Fruit fly (Drosophila melanogaster) whole organism, embryonic: ENCODE data around the gene Ada1-1.
A peak's percentile ranks its signal among the peaks of the same experiment; 100 is the strongest.

Experiments used
- Abd-B ChIP-seq: fragments of 200-800 bp; sonication (Bioruptor generic); optimal IDR thresholded peaks from 2 replicates; lab custom pipeline; 2018; ENCODE audit warnings: missing biosample characterization, mild to moderate bottlenecking, missing genetic modification characterization, moderate library complexity
- B-H2 ChIP-seq: fragments of 200-800 bp; sonication (Bioruptor generic); optimal IDR thresholded peaks from 2 replicates; lab custom pipeline; 2018; ENCODE audit warnings: missing biosample characterization, mild to moderate bottlenecking, missing genetic modification characterization
- Blimp-1 ChIP-seq: fragments of 200-800 bp; sonication (Bioruptor generic); optimal IDR thresholded peaks from 3 replicates; lab custom pipeline; 2018; ENCODE audit warnings: missing biosample characterization, missing genetic modification characterization, mild to moderate bottlenecking, moderate library complexity, missing genetic modification reagents
- C15 ChIP-seq: fragments of 200-800 bp; sonication (Bioruptor generic); IDR thresholded peaks from 3 replicates; pipeline ENCODE4 v1.3.6; 2022; ENCODE audit warnings: missing biosample characterization, missing genetic modification characterization
- CG10321 ChIP-seq: fragments of 200-800 bp; sonication (Bioruptor generic); IDR thresholded peaks from 2 replicates; pipeline ENCODE4 v1.3.6; 2022; ENCODE audit warnings: missing biosample characterization, missing genetic modification characterization
- CG10959 ChIP-seq: fragments of 200-800 bp; sonication (Bioruptor generic); IDR thresholded peaks from 2 replicates; pipeline ENCODE4 v1.3.6; 2022; ENCODE audit warnings: missing biosample characterization, missing genetic modification characterization
- CG12155 ChIP-seq: fragments of 200-800 bp; sonication (Bioruptor generic); optimal IDR thresholded peaks from 3 replicates; lab custom pipeline; 2016; ENCODE audit warnings: missing biosample characterization, missing genetic modification characterization
- CG12659 ChIP-seq: fragments of 200-800 bp; sonication (Bioruptor generic); optimal IDR thresholded peaks from 3 replicates; lab custom pipeline; 2017; ENCODE audit warnings: mild to moderate bottlenecking, missing biosample characterization, missing genetic modification reagents, missing genetic modification characterization
- CG13894 ChIP-seq: fragments of 200-800 bp; sonication (Bioruptor generic); optimal IDR thresholded peaks from 3 replicates; lab custom pipeline; 2018; ENCODE audit warnings: missing biosample characterization, mild to moderate bottlenecking, missing genetic modification characterization, moderate library complexity
- CG14014 ChIP-seq: fragments of 200-800 bp; sonication (Bioruptor generic); IDR thresholded peaks from 2 replicates; pipeline ENCODE4 v1.3.6; 2022; ENCODE audit warnings: missing biosample characterization, missing genetic modification characterization
- CG14710 ChIP-seq: fragments of 200-800 bp; sonication (Bioruptor generic); optimal IDR thresholded peaks from 3 replicates; lab custom pipeline; 2019; ENCODE audit warnings: missing biosample characterization, mild to moderate bottlenecking, missing genetic modification characterization, moderate library complexity
- CG1603 ChIP-seq: fragments of 200-800 bp; sonication (Bioruptor generic); optimal IDR thresholded peaks from 2 replicates; lab custom pipeline; 2019; ENCODE audit warnings: missing biosample characterization, mild to moderate bottlenecking, missing genetic modification characterization, moderate library complexity
- CG1647 ChIP-seq: fragments of 200-800 bp; sonication (Bioruptor generic); optimal IDR thresholded peaks from 3 replicates; lab custom pipeline; 2016; ENCODE audit warnings: missing biosample characterization, missing genetic modification characterization
- CG17328 ChIP-seq: fragments of 200-800 bp; sonication (Bioruptor generic); IDR thresholded peaks from 2 replicates; pipeline ENCODE4 v1.3.6; 2022; ENCODE audit warnings: missing biosample characterization, missing genetic modification characterization
- CG17385 ChIP-seq: fragments of 200-800 bp; sonication (Bioruptor generic); optimal IDR thresholded peaks from 3 replicates; lab custom pipeline; 2018; ENCODE audit warnings: missing biosample characterization, mild to moderate bottlenecking, missing genetic modification characterization
- CG2116 ChIP-seq: fragments of 200-800 bp; sonication (Bioruptor generic); optimal IDR thresholded peaks from 3 replicates; lab custom pipeline; 2018; ENCODE audit warnings: missing biosample characterization, mild to moderate bottlenecking, missing genetic modification characterization
- CG30403 ChIP-seq: fragments of 200-800 bp; sonication (Bioruptor generic); optimal IDR thresholded peaks from 3 replicates; lab custom pipeline; 2016; ENCODE audit warnings: missing biosample characterization, missing genetic modification characterization
- CG32767 ChIP-seq: fragments of 200-800 bp; sonication (Bioruptor generic); IDR thresholded peaks from 2 replicates; pipeline ENCODE4 v1.3.6; 2022; ENCODE audit warnings: missing biosample characterization, missing genetic modification characterization
- CG3995 ChIP-seq: fragments of 200-800 bp; sonication (Bioruptor generic); optimal IDR thresholded peaks from 3 replicates; lab custom pipeline; 2016; ENCODE audit warnings: missing biosample characterization, missing genetic modification characterization
- CG5180 ChIP-seq: fragments of 200-800 bp; sonication (Bioruptor generic); optimal IDR thresholded peaks from 3 replicates; lab custom pipeline; 2017; ENCODE audit warnings: missing biosample characterization, missing genetic modification characterization, mild to moderate bottlenecking, moderate library complexity, missing genetic modification reagents
- CG5245 ChIP-seq: fragments of 200-800 bp; sonication (Bioruptor generic); optimal IDR thresholded peaks from 3 replicates; lab custom pipeline; 2016; ENCODE audit warnings: missing biosample characterization, missing genetic modification characterization
- CG6791 ChIP-seq: fragments of 200-800 bp; sonication (Bioruptor generic); IDR thresholded peaks from 3 replicates; pipeline ENCODE4 v1.3.6; 2022; ENCODE audit warnings: missing biosample characterization, missing genetic modification characterization; ENCODE audit not compliant: partially characterized antibody
- CG7963 ChIP-seq: fragments of 200-800 bp; sonication (Bioruptor generic); IDR thresholded peaks from 3 replicates; pipeline ENCODE4 v1.3.6; 2022; ENCODE audit warnings: missing biosample characterization, missing genetic modification characterization; ENCODE audit not compliant: partially characterized antibody
- CG8281 ChIP-seq: fragments of 200-800 bp; sonication (Bioruptor generic); optimal IDR thresholded peaks from 2 replicates; lab custom pipeline; 2018; ENCODE audit warnings: missing biosample characterization, mild to moderate bottlenecking, missing genetic modification characterization, moderate library complexity
- CG8290 ChIP-seq, 3 experiments: fragments of 200-800 bp; sonication (Bioruptor generic); optimal IDR thresholded peaks; 2 replicates each; lab custom pipeline; 2016 to 2019; ENCODE audit warnings: missing biosample characterization in 3 of 3, missing genetic modification characterization in 3 of 3, mild to moderate bottlenecking in 2 of 3, moderate library complexity in 1 of 3
- CG9215 ChIP-seq: fragments of 200-800 bp; sonication (Bioruptor generic); IDR thresholded peaks from 2 replicates; pipeline ENCODE4 v1.3.6; 2022; ENCODE audit warnings: missing biosample characterization, missing genetic modification characterization
- CG9727 ChIP-seq: fragments of 200-800 bp; sonication (Bioruptor generic); optimal IDR thresholded peaks from 3 replicates; lab custom pipeline; 2017; ENCODE audit warnings: missing biosample characterization, mild to moderate bottlenecking, missing genetic modification characterization
- CG9797 ChIP-seq: fragments of 200-800 bp; sonication (Bioruptor generic); optimal IDR thresholded peaks from 3 replicates; lab custom pipeline; 2018; ENCODE audit warnings: missing biosample characterization, mild to moderate bottlenecking, missing genetic modification characterization
- Max ChIP-seq: fragments of 200-800 bp; sonication (Bioruptor generic); optimal IDR thresholded peaks from 2 replicates; lab custom pipeline; 2016; ENCODE audit warnings: missing biosample characterization, mild to moderate bottlenecking, missing genetic modification characterization
- Nf-YA ChIP-seq: fragments of 200-800 bp; sonication (Bioruptor generic); IDR thresholded peaks from 2 replicates; pipeline ENCODE4 v1.3.6; 2022; ENCODE audit warnings: missing biosample characterization, missing genetic modification characterization
- Opbp ChIP-seq: fragments of 200-800 bp; sonication (Bioruptor generic); IDR thresholded peaks from 3 replicates; pipeline ENCODE4 v1.3.6; 2022; ENCODE audit warnings: missing biosample characterization, missing genetic modification characterization; ENCODE audit not compliant: partially characterized antibody
- Rx ChIP-seq: fragments of 200-800 bp; sonication (Bioruptor generic); IDR thresholded peaks from 2 replicates; pipeline ENCODE4 v1.3.6; 2022; ENCODE audit warnings: missing biosample characterization, missing genetic modification characterization
- YL-1 ChIP-seq: fragments of 200-800 bp; sonication (Bioruptor generic); optimal IDR thresholded peaks from 3 replicates; lab custom pipeline; 2017; ENCODE audit warnings: missing biosample characterization, mild to moderate bottlenecking, missing genetic modification characterization
- ash1 ChIP-seq: fragments of 200-800 bp; sonication (Bioruptor generic); optimal IDR thresholded peaks from 2 replicates; lab custom pipeline; 2018; ENCODE audit warnings: missing biosample characterization, mild to moderate bottlenecking, missing genetic modification characterization
- bbx ChIP-seq: fragments of 200-800 bp; sonication (Bioruptor generic); IDR thresholded peaks from 2 replicates; pipeline ENCODE4 v1.3.6; 2022; ENCODE audit warnings: missing biosample characterization, missing genetic modification characterization; ENCODE audit not compliant: partially characterized antibody
- crp ChIP-seq, 2 experiments: fragments of 200-800 bp; sonication (Bioruptor generic); optimal IDR thresholded peaks; 2 replicates in 1 of 2; 3 replicates in 1 of 2; lab custom pipeline; 2017; ENCODE audit warnings: missing biosample characterization in 2 of 2, missing genetic modification characterization in 2 of 2, mild to moderate bottlenecking in 1 of 2, moderate library complexity in 1 of 2
- gfzf ChIP-seq: fragments of 200-800 bp; sonication (Bioruptor generic); optimal IDR thresholded peaks from 2 replicates; lab custom pipeline; 2016; ENCODE audit warnings: missing biosample characterization, mild to moderate bottlenecking, missing genetic modification characterization, moderate library complexity
- grau ChIP-seq: fragments of 200-800 bp; optimal IDR thresholded peaks from 3 replicates; lab custom pipeline; 2019; ENCODE audit warnings: missing biosample characterization, mild to moderate bottlenecking, missing genetic modification characterization, moderate library complexity
- kay ChIP-seq: fragments of 200-800 bp; sonication (Bioruptor generic); optimal IDR thresholded peaks from 2 replicates; lab custom pipeline; 2016; ENCODE audit warnings: missing biosample characterization, missing genetic modification characterization
- onecut ChIP-seq: fragments of 200-800 bp; sonication (Bioruptor generic); IDR thresholded peaks from 2 replicates; pipeline ENCODE4 v1.3.6; 2022; ENCODE audit warnings: missing biosample characterization, missing genetic modification characterization
- ro ChIP-seq: fragments of 200-800 bp; sonication (Bioruptor generic); IDR thresholded peaks from 2 replicates; pipeline ENCODE4 v1.3.6; 2022; ENCODE audit warnings: missing biosample characterization, missing genetic modification characterization
- sima ChIP-seq: fragments of 200-800 bp; sonication (Bioruptor generic); optimal IDR thresholded peaks from 2 replicates; lab custom pipeline; 2016; ENCODE audit warnings: missing biosample characterization, missing genetic modification characterization
- slbo ChIP-seq: fragments of 200-800 bp; sonication (Bioruptor generic); IDR thresholded peaks from 2 replicates; pipeline ENCODE4 v1.3.6; 2022; ENCODE audit warnings: missing biosample characterization, missing genetic modification characterization
- sqz ChIP-seq: fragments of 200-800 bp; sonication (Bioruptor generic); optimal IDR thresholded peaks from 3 replicates; lab custom pipeline; 2018; ENCODE audit warnings: missing biosample characterization, mild to moderate bottlenecking, missing genetic modification characterization
- tgo ChIP-seq: fragments of 200-800 bp; sonication (Bioruptor generic); IDR thresholded peaks from 3 replicates; pipeline ENCODE4 v1.3.6; 2022; ENCODE audit warnings: missing biosample characterization, missing genetic modification characterization
- tup ChIP-seq: fragments of 200-800 bp; sonication (Bioruptor generic); optimal IDR thresholded peaks from 2 replicates; lab custom pipeline; 2016; ENCODE audit warnings: missing biosample characterization, mild to moderate bottlenecking, missing genetic modification characterization, moderate library complexity
- vfl ChIP-seq: fragments of 200-800 bp; sonication (Bioruptor generic); optimal IDR thresholded peaks from 2 replicates; lab custom pipeline; 2016; ENCODE audit warnings: missing biosample characterization, missing genetic modification characterization
- yki ChIP-seq: fragments of >200 bp; optimal IDR thresholded peaks from 3 replicates; lab custom pipeline; 2018

Gene Ada1-1

DNA sequence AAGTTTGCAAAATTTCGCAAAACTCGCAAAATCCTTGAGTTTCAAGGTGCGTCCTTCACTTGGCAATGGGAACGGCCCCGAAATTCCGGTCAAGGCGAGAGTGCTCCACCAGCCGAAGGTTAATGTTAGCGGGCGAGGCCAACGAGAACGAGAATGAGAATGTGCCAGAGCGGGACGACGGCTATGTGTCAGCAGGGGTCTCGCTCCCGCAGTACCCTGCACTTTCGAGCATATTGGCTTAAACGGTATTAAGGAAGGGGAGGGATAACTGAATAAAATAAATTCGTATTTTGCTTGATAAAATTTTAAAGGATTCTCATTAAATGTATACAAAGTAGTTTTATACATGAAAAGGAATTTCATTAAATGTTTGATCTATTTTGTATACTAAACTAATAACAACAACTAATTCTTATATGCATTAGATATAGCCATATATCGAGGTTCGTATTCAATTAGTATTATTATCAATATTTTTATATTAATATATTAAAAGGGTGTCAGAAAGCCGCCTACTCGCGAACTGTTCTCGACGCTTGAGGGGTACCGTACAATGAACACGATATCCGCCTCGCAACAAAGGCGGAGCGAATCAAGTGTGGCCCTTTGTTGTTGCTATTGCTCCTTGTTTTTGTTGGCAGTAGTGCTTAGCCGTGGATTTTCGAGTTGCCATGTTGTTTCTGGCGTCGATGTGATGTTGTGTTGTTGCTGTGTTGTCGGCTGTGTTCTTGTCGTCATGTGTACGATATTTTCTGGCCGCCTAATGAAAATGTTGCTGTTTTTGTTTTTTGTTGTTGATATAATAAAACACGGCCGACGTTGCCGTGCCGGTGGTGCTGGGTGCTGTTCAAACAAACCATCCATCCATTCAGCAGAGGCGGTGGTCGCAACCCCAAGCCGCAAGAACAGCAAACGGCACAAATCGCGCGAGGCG, 10.1 kb downstream of the Ada1-1 start (continued):
- TF ChIP-seq CG9797 (GFP tag; lab: Kevin White, UChicago): peak; percentile 20
- TF ChIP-seq CG5245 (GFP tag; lab: Kevin White, UChicago): peak; percentile 81
- no peak for TF ChIP-seq CG10321 (GFP tag; lab: Robert Waterston, UW)
- TF ChIP-seq tup (GFP tag; lab: Kevin White, UChicago): peak; percentile 70
- peak; percentile 94 for TF ChIP-seq CG8290 (GFP tag; optimal IDR thresholded peaks at IDR 0.05; lab: Kevin White, UChicago)
- TF ChIP-seq CG8290 (tag; optimal IDR thresholded peaks at IDR 0.05; lab: Kevin White, UChicago): peak in 1 of 2 experiments; percentile 64
- TF ChIP-seq gfzf: no peak
- TF ChIP-seq B-H2: peak; percentile 72
- TF ChIP-seq CG9215 (GFP tag; lab: Robert Waterston, UW): no peak
- peak; percentile 82 for TF ChIP-seq CG8281 (tag; lab: Kevin White, UChicago)
- peak; percentile 72 for TF ChIP-seq CG2116 (GFP tag; lab: Kevin White, UChicago)
- peak; percentile 94 for TF ChIP-seq Abd-B (GFP tag; lab: Kevin White, UChicago)
- TF ChIP-seq CG1647 (GFP tag; lab: Kevin White, UChicago): peak; percentile 28
- peak; percentile 68 for TF ChIP-seq CG5180 (GFP tag; lab: Kevin White, UChicago)
- TF ChIP-seq bbx (GFP tag; lab: Robert Waterston, UW): no peak
- TF ChIP-seq CG30403 (GFP tag; lab: Kevin White, UChicago): peak; percentile 95
- peak; percentile 97 for TF ChIP-seq CG14710 (tag; lab: Kevin White, UChicago)
- TF ChIP-seq tgo (GFP tag; lab: Robert Waterston, UW): no peak
- TF ChIP-seq Opbp (GFP tag; lab: Robert Waterston, UW): no peak
- peak; percentile 91 for TF ChIP-seq YL-1 (GFP tag; lab: Kevin White, UChicago)
- no peak for TF ChIP-seq yki (lab: Kevin White, UChicago)
- peak; percentile 90 for TF ChIP-seq kay (GFP tag; lab: Kevin White, UChicago)
- TF ChIP-seq C15 (GFP tag; lab: Robert Waterston, UW): no peak
- no peak for TF ChIP-seq CG17328 (GFP tag; lab: Robert Waterston, UW)
- TF ChIP-seq Nf-YA: no peak
- TF ChIP-seq slbo (GFP tag; lab: Robert Waterston, UW): no peak
- peak; percentile 90 for TF ChIP-seq CG12155
- no peak for TF ChIP-seq sima
- no peak for TF ChIP-seq CG6791 (GFP tag; lab: Robert Waterston, UW)
- TF ChIP-seq Blimp-1: peak; percentile 91
- no peak for TF ChIP-seq CG32767 (GFP tag; lab: Robert Waterston, UW)
- TF ChIP-seq CG10959 (GFP tag; lab: Robert Waterston, UW): no peak
- TF ChIP-seq CG9727 (GFP tag; lab: Kevin White, UChicago): peak; percentile 100
- no peak for TF ChIP-seq Rx
- peak; percentile 81 for TF ChIP-seq sqz (GFP tag; lab: Kevin White, UChicago)
- TF ChIP-seq CG12659: peak; percentile 97
- TF ChIP-seq CG14014 (GFP tag; lab: Robert Waterston, UW): no peak
- peak; percentile 97 for TF ChIP-seq grau (tag; lab: Kevin White, UChicago)
- TF ChIP-seq ash1: no peak
- TF ChIP-seq vfl (GFP tag; lab: Kevin White, UChicago): peak; percentile 60
- peak in 1 of 2 experiments; percentile 58 for TF ChIP-seq crp (GFP tag; optimal IDR thresholded peaks at IDR 0.05; lab: Kevin White, UChicago)
- TF ChIP-seq onecut (GFP tag; lab: Robert Waterston, UW): peak; percentile 71
- peak; percentile 93 for TF ChIP-seq CG17385 (GFP tag; lab: Kevin White, UChicago)
- peak; percentile 45 for TF ChIP-seq CG3995 (GFP tag; lab: Kevin White, UChicago)
- TF ChIP-seq ro (GFP tag; lab: Robert Waterston, UW): no peak
- TF ChIP-seq Max: peak; percentile 90
- TF ChIP-seq CG1603 (tag; lab: Kevin White, UChicago): peak; percentile 58
- TF ChIP-seq CG7963 (GFP tag; lab: Robert Waterston, UW): no peak
- TF ChIP-seq CG13894 (tag; lab: Kevin White, UChicago): peak; percentile 45
